Fruit fly (Drosophila melanogaster) whole organism, embryonic: ENCODE data around the gene CG9986.

Experiments
- Atf3 ChIP-seq: fragments of 200-800 bp; sonication (Bioruptor generic); optimal IDR thresholded peaks from 3 replicates; lab custom pipeline; 2016; ENCODE audit warnings: missing biosample characterization, missing genetic modification characterization
- Bteb2 ChIP-seq: fragments of 200-800 bp; sonication (Bioruptor generic); optimal IDR thresholded peaks from 2 replicates; lab custom pipeline; 2016; ENCODE audit warnings: missing biosample characterization, missing genetic modification characterization
- C15 ChIP-seq: fragments of 200-800 bp; sonication (Bioruptor generic); IDR thresholded peaks from 3 replicates; pipeline ENCODE4 v1.3.6; 2022; ENCODE audit warnings: missing biosample characterization, missing genetic modification characterization
- CG10147 ChIP-seq: fragments of 200-800 bp; sonication (Bioruptor generic); optimal IDR thresholded peaks from 2 replicates; lab custom pipeline; 2019; ENCODE audit warnings: missing biosample characterization, mild to moderate bottlenecking, missing genetic modification characterization, moderate library complexity
- CG10274 ChIP-seq: fragments of 200-800 bp; sonication (Bioruptor generic); optimal IDR thresholded peaks from 3 replicates; lab custom pipeline; 2017; ENCODE audit warnings: missing biosample characterization, mild to moderate bottlenecking, missing genetic modification characterization
- CG10321 ChIP-seq: fragments of 200-800 bp; sonication (Bioruptor generic); IDR thresholded peaks from 2 replicates; pipeline ENCODE4 v1.3.6; 2022; ENCODE audit warnings: missing biosample characterization, missing genetic modification characterization
- CG12155 ChIP-seq: fragments of 200-800 bp; sonication (Bioruptor generic); optimal IDR thresholded peaks from 3 replicates; lab custom pipeline; 2016; ENCODE audit warnings: missing biosample characterization, missing genetic modification characterization
- CG1233 ChIP-seq: fragments of 200-800 bp; sonication (Bioruptor generic); optimal IDR thresholded peaks from 4 replicates; lab custom pipeline; 2018; ENCODE audit warnings: missing biosample characterization, mild to moderate bottlenecking, missing genetic modification characterization
- CG12942 ChIP-seq: fragments of 200-800 bp; sonication (Bioruptor generic); optimal IDR thresholded peaks from 3 replicates; lab custom pipeline; 2016; ENCODE audit warnings: missing biosample characterization, missing genetic modification characterization
- CG13424 ChIP-seq: fragments of 200-800 bp; sonication (Bioruptor generic); optimal IDR thresholded peaks from 2 replicates; lab custom pipeline; 2019; ENCODE audit warnings: missing biosample characterization, mild to moderate bottlenecking, missing genetic modification characterization, moderate library complexity
- CG15073 ChIP-seq: fragments of 200-800 bp; sonication (Bioruptor generic); optimal IDR thresholded peaks from 2 replicates; lab custom pipeline; 2016; ENCODE audit warnings: missing biosample characterization, missing genetic modification characterization
- CG15601 ChIP-seq: fragments of 200-800 bp; sonication (Bioruptor generic); optimal IDR thresholded peaks from 3 replicates; lab custom pipeline; 2019; ENCODE audit warnings: missing biosample characterization, mild to moderate bottlenecking, missing genetic modification characterization, moderate library complexity
- CG17186 ChIP-seq: fragments of 200-800 bp; sonication (Bioruptor generic); optimal IDR thresholded peaks from 3 replicates; lab custom pipeline; 2017; ENCODE audit warnings: missing biosample characterization, missing genetic modification reagents, missing genetic modification characterization
- CG17361 ChIP-seq: fragments of 200-800 bp; sonication (Bioruptor generic); IDR thresholded peaks from 3 replicates; pipeline ENCODE4 v1.3.6; 2022; ENCODE audit warnings: missing biosample characterization, missing genetic modification characterization
- CG17802 ChIP-seq: fragments of 200-800 bp; sonication (Bioruptor generic); optimal IDR thresholded peaks from 2 replicates; lab custom pipeline; 2018; ENCODE audit warnings: missing biosample characterization, mild to moderate bottlenecking, missing genetic modification characterization, moderate library complexity
- CG18476 ChIP-seq: fragments of 200-800 bp; sonication (Bioruptor generic); optimal IDR thresholded peaks from 2 replicates; lab custom pipeline; 2016; ENCODE audit warnings: missing biosample characterization, mild to moderate bottlenecking, missing genetic modification characterization
- CG2712 ChIP-seq: fragments of 200-800 bp; optimal IDR thresholded peaks from 3 replicates; lab custom pipeline; 2019; ENCODE audit warnings: missing biosample characterization, mild to moderate bottlenecking, missing genetic modification characterization, moderate library complexity
- CG30403 ChIP-seq: fragments of 200-800 bp; sonication (Bioruptor generic); optimal IDR thresholded peaks from 3 replicates; lab custom pipeline; 2016; ENCODE audit warnings: missing biosample characterization, missing genetic modification characterization
- CG32767 ChIP-seq: fragments of 200-800 bp; sonication (Bioruptor generic); IDR thresholded peaks from 2 replicates; pipeline ENCODE4 v1.3.6; 2022; ENCODE audit warnings: missing biosample characterization, missing genetic modification characterization
- CG4617 ChIP-seq: fragments of 200-800 bp; sonication (Bioruptor generic); optimal IDR thresholded peaks from 3 replicates; lab custom pipeline; 2016; ENCODE audit warnings: missing biosample characterization, missing genetic modification characterization, borderline replicate concordance
- CG7556 ChIP-seq: fragments of 200-800 bp; sonication (Bioruptor generic); optimal IDR thresholded peaks from 2 replicates; lab custom pipeline; 2017; ENCODE audit warnings: missing biosample characterization, mild to moderate bottlenecking, missing genetic modification characterization
- CG9437 ChIP-seq: fragments of 200-800 bp; sonication (Bioruptor generic); optimal IDR thresholded peaks from 2 replicates; lab custom pipeline; 2018; ENCODE audit warnings: missing biosample characterization, mild to moderate bottlenecking, missing genetic modification characterization
- Chrac-16 ChIP-seq: fragments of 200-800 bp; sonication (Bioruptor generic); optimal IDR thresholded peaks from 3 replicates; lab custom pipeline; 2016; ENCODE audit warnings: missing biosample characterization, missing genetic modification characterization
- Drgx ChIP-seq: fragments of 200-800 bp; sonication (Bioruptor generic); IDR thresholded peaks from 2 replicates; pipeline ENCODE4 v1.3.6; 2022; ENCODE audit warnings: missing biosample characterization, missing genetic modification characterization
- Fer1 ChIP-seq: fragments of 200-800 bp; sonication (Bioruptor generic); optimal IDR thresholded peaks from 2 replicates; lab custom pipeline; 2017; ENCODE audit warnings: missing biosample characterization, mild to moderate bottlenecking, missing genetic modification characterization
- HmgD ChIP-seq: fragments of 200-800 bp; sonication (Bioruptor generic); optimal IDR thresholded peaks from 3 replicates; lab custom pipeline; 2016; ENCODE audit warnings: missing biosample characterization, missing genetic modification characterization
- Hr78 ChIP-seq, 2 experiments: fragments of 200-800 bp in 1 of 2; fragments of >200 bp in 1 of 2; sonication (Bioruptor generic) in 1 of 2; optimal IDR thresholded peaks; 2 replicates each; lab custom pipeline; 2017 to 2019; ENCODE audit warnings: missing biosample characterization in 2 of 2, missing genetic modification characterization in 2 of 2, mild to moderate bottlenecking in 1 of 2, moderate library complexity in 1 of 2
- Myb ChIP-seq: fragments of 200-800 bp; sonication (Bioruptor generic); optimal IDR thresholded peaks from 2 replicates; lab custom pipeline; 2016; ENCODE audit warnings: missing biosample characterization, missing genetic modification characterization
- Oaz ChIP-seq: fragments of 200-800 bp; sonication (Bioruptor generic); IDR thresholded peaks from 2 replicates; pipeline ENCODE4 v1.3.6; 2022; ENCODE audit warnings: missing biosample characterization, missing genetic modification characterization
- Poxn ChIP-seq: fragments of 200-800 bp; sonication (Bioruptor generic); IDR thresholded peaks from 2 replicates; pipeline ENCODE4 v1.3.6; 2022; ENCODE audit warnings: missing biosample characterization, missing genetic modification characterization
- ase ChIP-seq: fragments of 200-800 bp; sonication (Bioruptor generic); IDR thresholded peaks from 3 replicates; pipeline ENCODE4 v1.3.6; 2022; ENCODE audit warnings: missing biosample characterization, missing genetic modification characterization
- az2 ChIP-seq: fragments of 200-800 bp; sonication (Bioruptor generic); optimal IDR thresholded peaks from 3 replicates; lab custom pipeline; 2016; ENCODE audit warnings: missing biosample characterization, missing genetic modification characterization
- bigmax ChIP-seq: fragments of 200-800 bp; sonication (Bioruptor generic); optimal IDR thresholded peaks from 2 replicates; lab custom pipeline; 2018; ENCODE audit warnings: missing biosample characterization, mild to moderate bottlenecking, missing genetic modification characterization
- cato ChIP-seq: fragments of 200-800 bp; sonication (Bioruptor generic); optimal IDR thresholded peaks from 2 replicates; lab custom pipeline; 2016; ENCODE audit warnings: missing biosample characterization, missing genetic modification characterization, borderline replicate concordance
- crol ChIP-seq: fragments of 200-800 bp; sonication (Bioruptor generic); IDR thresholded peaks from 2 replicates; pipeline ENCODE4 v1.3.6; 2022; ENCODE audit warnings: missing biosample characterization, missing genetic modification characterization
- crp ChIP-seq, 2 experiments: fragments of 200-800 bp; sonication (Bioruptor generic); optimal IDR thresholded peaks; 2 replicates in 1 of 2; 3 replicates in 1 of 2; lab custom pipeline; 2017; ENCODE audit warnings: missing biosample characterization in 2 of 2, missing genetic modification characterization in 2 of 2, mild to moderate bottlenecking in 1 of 2, moderate library complexity in 1 of 2
- dan ChIP-seq: fragments of 200-800 bp; sonication (Bioruptor generic); IDR thresholded peaks from 2 replicates; pipeline ENCODE4 v1.3.6; 2022; ENCODE audit warnings: missing biosample characterization, missing genetic modification characterization
- dmrt99B ChIP-seq: fragments of 200-800 bp; sonication (Bioruptor generic); optimal IDR thresholded peaks from 2 replicates; lab custom pipeline; 2018; ENCODE audit warnings: missing biosample characterization, mild to moderate bottlenecking, missing genetic modification characterization, moderate library complexity
- fru ChIP-seq: fragments of >200 bp; optimal IDR thresholded peaks from 2 replicates; lab custom pipeline; 2017
- gem ChIP-seq: fragments of 200-800 bp; sonication (Bioruptor generic); optimal IDR thresholded peaks from 2 replicates; lab custom pipeline; 2019; ENCODE audit warnings: missing biosample characterization, mild to moderate bottlenecking, missing genetic modification characterization, moderate library complexity
- inv ChIP-seq: fragments of 200-800 bp; sonication (Bioruptor generic); IDR thresholded peaks from 2 replicates; pipeline ENCODE4 v1.3.6; 2022; ENCODE audit warnings: missing biosample characterization, missing genetic modification characterization; ENCODE audit not compliant: partially characterized antibody
- lov ChIP-seq, 2 experiments: fragments of 200-800 bp in 1 of 2; fragments of >200 bp in 1 of 2; sonication (Bioruptor generic) in 1 of 2; IDR thresholded peaks in 1 of 2; optimal IDR thresholded peaks in 1 of 2; 2 replicates in 1 of 2; 3 replicates in 1 of 2; pipeline versions ENCODE4 v1.3.6 to Lab custom; 2017 to 2022; ENCODE audit warnings: missing biosample characterization in 1 of 2, missing genetic modification characterization in 1 of 2
- mam ChIP-seq: fragments of 200-800 bp; sonication (Bioruptor generic); optimal IDR thresholded peaks from 3 replicates; lab custom pipeline; 2016; ENCODE audit warnings: missing biosample characterization, missing genetic modification characterization
- nmo ChIP-seq: fragments of 200-800 bp; sonication (Bioruptor generic); optimal IDR thresholded peaks from 2 replicates; lab custom pipeline; 2018; ENCODE audit warnings: missing biosample characterization, mild to moderate bottlenecking, missing genetic modification characterization, moderate library complexity
- so ChIP-seq: fragments of 200-800 bp; sonication (Bioruptor generic); IDR thresholded peaks from 3 replicates; pipeline ENCODE4 v1.3.6; 2022; ENCODE audit warnings: missing biosample characterization, missing genetic modification characterization
- ssp ChIP-seq: fragments of 200-800 bp; sonication (Bioruptor generic); IDR thresholded peaks from 2 replicates; pipeline ENCODE4 v1.3.6; 2022; ENCODE audit warnings: missing biosample characterization, missing genetic modification characterization
- sug ChIP-seq: fragments of 200-800 bp; optimal IDR thresholded peaks from 2 replicates; lab custom pipeline; 2019; ENCODE audit warnings: missing biosample characterization, mild to moderate bottlenecking, missing genetic modification characterization, moderate library complexity
- tna ChIP-seq: fragments of 200-800 bp; sonication (Bioruptor generic); IDR thresholded peaks from 2 replicates; pipeline ENCODE4 v1.3.6; 2022; ENCODE audit warnings: missing biosample characterization, missing genetic modification characterization; ENCODE audit not compliant: partially characterized antibody
- zfh2 ChIP-seq: fragments of 200-800 bp; sonication (Bioruptor generic); optimal IDR thresholded peaks from 2 replicates; lab custom pipeline; 2016; ENCODE audit warnings: missing biosample characterization, missing genetic modification characterization

Gene CG9986

dm6 chr3R:28629186-28629979 lies 23.5 kb downstream of the CG9986 start:
- TF ChIP-seq Myb (GFP tag; lab: Kevin White, UChicago) (no peak), CG30403 (peak; percentile 20), CG10147 (GFP tag; lab: Kevin White, UChicago) (no peak), CG1233 (GFP tag; lab: Kevin White, UChicago) (no peak), Drgx (GFP tag; lab: Robert Waterston, UW) (0 out of 2 replicates have a peak, but pooled peaks have one; percentile 18), Oaz (GFP tag; lab: Robert Waterston, UW) (no peak), CG4617 (GFP tag; lab: Kevin White, UChicago) (no peak), HmgD (GFP tag; lab: Kevin White, UChicago) (no peak), inv (no peak), CG18476 (GFP tag; lab: Kevin White, UChicago) (no peak), Hr78 (GFP tag; optimal IDR thresholded peaks at IDR 0.05; lab: Kevin White, UChicago) (peak in 1 of 2 experiments; percentile 94), dan (GFP tag; lab: Robert Waterston, UW) (no peak), ase (GFP tag; lab: Robert Waterston, UW) (no peak), CG32767 (GFP tag; lab: Robert Waterston, UW) (no peak), CG12942 (GFP tag; lab: Kevin White, UChicago) (no peak), CG15601 (peak; percentile 1), bigmax (no peak), CG10321 (GFP tag; lab: Robert Waterston, UW) (no peak), cato (no peak), crp (GFP tag; optimal IDR thresholded peaks at IDR 0.05; lab: Kevin White, UChicago) (no peak), CG7556 (GFP tag; lab: Kevin White, UChicago) (peak; percentile 27), CG15073 (no peak), CG17361 (GFP tag; lab: Robert Waterston, UW) (peak; percentile 53; the same call in 1 of the 3 replicates), nmo (GFP tag; lab: Kevin White, UChicago) (peak; percentile 39), Chrac-16 (GFP tag; lab: Kevin White, UChicago) (no peak), Atf3 (GFP tag; lab: Kevin White, UChicago) (no peak), CG10274 (GFP tag; lab: Kevin White, UChicago) (no peak), ssp (GFP tag; lab: Robert Waterston, UW) (no peak), Fer1 (GFP tag; lab: Kevin White, UChicago) (no peak), tna (no peak), zfh2 (GFP tag; lab: Kevin White, UChicago) (no peak), CG13424 (peak; percentile 23), crol (GFP tag; lab: Robert Waterston, UW) (peak; percentile 62), CG17802 (tag; lab: Kevin White, UChicago) (no peak), mam (no peak), Poxn (GFP tag; lab: Robert Waterston, UW) (no peak), C15 (GFP tag; lab: Robert Waterston, UW) (no peak), CG2712 (peak; percentile 35), so (GFP tag; lab: Robert Waterston, UW) (no peak), lov (optimal IDR thresholded peaks at IDR 0.05; lab: Kevin White, UChicago) (no peak), lov (GFP tag; IDR thresholded peaks at IDR 0.05; lab: Robert Waterston, UW) (no peak), CG12155 (GFP tag; lab: Kevin White, UChicago) (no peak), fru (lab: Kevin White, UChicago) (no peak), CG17186 (GFP tag; lab: Kevin White, UChicago) (no peak), CG9437 (GFP tag; lab: Kevin White, UChicago) (peak; percentile 15), sug (tag; lab: Kevin White, UChicago) (no peak), gem (tag; lab: Kevin White, UChicago) (peak; percentile 43), az2 (GFP tag; lab: Kevin White, UChicago) (peak; percentile 9), Bteb2 (GFP tag; lab: Kevin White, UChicago) (no peak), dmrt99B (peak; percentile 47)
